Worm (Caenorhabditis elegans) whole organism, mixed stage, embryonic: ENCODE measurements around the gene H01G02.4.

ENCODE experiments used
- ceh-39 ChIP-seq: fragments of 150-350 bp; optimal IDR thresholded peaks from 2 replicates; lab custom pipeline; 2014; ENCODE audit warnings: missing biosample characterization, missing genetic modification characterization
- ceh-83 ChIP-seq: fragments of 200-800 bp; sonication (Bioruptor generic); optimal IDR thresholded peaks from 2 replicates; lab custom pipeline; 2018; ENCODE audit warnings: mild to moderate bottlenecking, missing genetic modification characterization, missing compliant biosample characterization
- ces-1 ChIP-seq: fragments of 150-350 bp; optimal IDR thresholded peaks from 2 replicates; lab custom pipeline; 2014; ENCODE audit warnings: missing biosample characterization, missing genetic modification reagents, missing genetic modification characterization
- flh-1 ChIP-seq: fragments of 200-800 bp; sonication (Bioruptor generic); optimal IDR thresholded peaks from 2 replicates; lab custom pipeline; 2018; ENCODE audit warnings: mild to moderate bottlenecking, missing genetic modification characterization, moderate library complexity, missing compliant biosample characterization
- ham-2 ChIP-seq: fragments of 200-800 bp; sonication (Bioruptor generic); optimal IDR thresholded peaks from 2 replicates; lab custom pipeline; 2018; ENCODE audit warnings: mild to moderate bottlenecking, missing genetic modification characterization, missing compliant biosample characterization
- lin-13 ChIP-seq: fragments of 150-350 bp; optimal IDR thresholded peaks from 2 replicates; lab custom pipeline; 2014; ENCODE audit warnings: missing biosample characterization, missing genetic modification characterization
- mab-5 ChIP-seq: fragments of 150-350 bp; optimal IDR thresholded peaks from 2 replicates; lab custom pipeline; 2014; ENCODE audit warnings: missing biosample characterization, missing genetic modification characterization
- mep-1 ChIP-seq: fragments of 150-350 bp; optimal IDR thresholded peaks from 2 replicates; lab custom pipeline; 2017; ENCODE audit warnings: missing biosample characterization, missing genetic modification reagents, missing genetic modification characterization, inconsistent platforms
- nhr-28 ChIP-seq: fragments of 150-350 bp; optimal IDR thresholded peaks from 2 replicates; lab custom pipeline; 2014; ENCODE audit warnings: missing biosample characterization, missing genetic modification characterization
- nhr-76 ChIP-seq: sonication (generic microtip); optimal IDR thresholded peaks from 2 replicates; lab custom pipeline; 2017; ENCODE audit warnings: missing biosample characterization, missing genetic modification characterization
- snpc-4 ChIP-seq: fragments of 150-350 bp; optimal IDR thresholded peaks from 2 replicates; lab custom pipeline; 2014; ENCODE audit warnings: missing biosample characterization, missing genetic modification characterization
- unc-120 ChIP-seq: sonication (generic microtip); optimal IDR thresholded peaks from 2 replicates; lab custom pipeline; 2017; ENCODE audit warnings: missing genetic modification characterization, missing compliant biosample characterization; ENCODE audit not compliant: poor library complexity, severe bottlenecking
- ztf-11 ChIP-seq: fragments of 150-350 bp; optimal IDR thresholded peaks from 2 replicates; lab custom pipeline; 2014; ENCODE audit warnings: missing biosample characterization, missing genetic modification characterization

ce11 chrIV:11799240-11799639 lies 3.7 kb downstream of the H01G02.4 start:
- no peak for TF ChIP-seq nhr-76 (tag; lab: Kevin White, UChicago)
- no peak for TF ChIP-seq unc-120 (tag; lab: Kevin White, UChicago)
- TF ChIP-seq mep-1 (tag; lab: Kevin White, UChicago), result no peak
- no peak for TF ChIP-seq flh-1 (GFP tag; lab: Kevin White, UChicago)
- TF ChIP-seq ham-2 (GFP tag; lab: Kevin White, UChicago), result no peak
- TF ChIP-seq ceh-83, result no peak
- TF ChIP-seq ztf-11 (tag; lab: Kevin White, UChicago), result no peak
- TF ChIP-seq ceh-39 (tag; lab: Kevin White, UChicago), result no peak
- no peak for TF ChIP-seq snpc-4 (tag; lab: Kevin White, UChicago)
- no peak for TF ChIP-seq mab-5 (tag; lab: Kevin White, UChicago)
- no peak for TF ChIP-seq nhr-28 (tag; lab: Kevin White, UChicago)
- no peak for TF ChIP-seq lin-13 (tag; lab: Kevin White, UChicago)
- no peak for TF ChIP-seq ces-1 (GFP tag; lab: Kevin White, UChicago)
